Fruit fly (Drosophila melanogaster): ENCODE results near the gene Rsod.

Gene Rsod

dm6 chr3R:30134063-30135047 lies 36.7 kb downstream of the Rsod start, which contains the start of gene Tpi (continued):
- TF ChIP-seq NC2α (GFP tag; optimal IDR thresholded peaks at IDR 0.05), result no peak
- peak; percentile 59 for TF ChIP-seq slbo (GFP tag; IDR thresholded peaks at IDR 0.05)
- TF ChIP-seq tll (GFP tag; optimal IDR thresholded peaks at IDR 0.05), result no peak
- no peak for TF ChIP-seq Mad (GFP tag; optimal IDR thresholded peaks at IDR 0.05)
- no peak for TF ChIP-seq Adf1 (GFP tag; IDR thresholded peaks at IDR 0.05)
- TF ChIP-seq Gug (GFP tag; IDR thresholded peaks at IDR 0.05), result no peak
- no peak for TF ChIP-seq C15 (GFP tag; IDR thresholded peaks at IDR 0.05)
- TF ChIP-seq CG17568 (GFP tag; optimal IDR thresholded peaks at IDR 0.05), result no peak
- no peak for TF ChIP-seq CG8290 (GFP tag; optimal IDR thresholded peaks at IDR 0.05)
- TF ChIP-seq CG8290 (tag; optimal IDR thresholded peaks at IDR 0.05), result peak in 1 of 2 experiments; percentile 71
- no peak for TF ChIP-seq Dfd (GFP tag; optimal IDR thresholded peaks at IDR 0.05)
- peak; percentile 37; the same call in 1 of the 2 replicates for TF ChIP-seq NFAT (GFP tag; IDR thresholded peaks at IDR 0.05)
- no peak for TF ChIP-seq shn (GFP tag; optimal IDR thresholded peaks at IDR 0.05)
- no peak for TF ChIP-seq gcm2 (GFP tag; optimal IDR thresholded peaks at IDR 0.05)
- TF ChIP-seq gce (GFP tag; IDR thresholded peaks at IDR 0.05), result no peak
- no peak for TF ChIP-seq nerfin-2 (GFP tag; IDR thresholded peaks at IDR 0.05; ENCODE audit: partially characterized antibody)
- peak; percentile 21 for TF ChIP-seq fd3F (GFP tag; optimal IDR thresholded peaks at IDR 0.05)
- TF ChIP-seq kay (GFP tag; optimal IDR thresholded peaks at IDR 0.05), result no peak
- peak; percentile 62 for TF ChIP-seq zfh2 (GFP tag; optimal IDR thresholded peaks at IDR 0.05)
- peak; percentile 90 for TF ChIP-seq CG6654 (GFP tag; optimal IDR thresholded peaks at IDR 0.05)
- TF ChIP-seq tin (GFP tag; optimal IDR thresholded peaks at IDR 0.05), result no peak
- TF ChIP-seq vnd (GFP tag; IDR thresholded peaks at IDR 0.05; ENCODE audit: partially characterized antibody), result no peak
- no peak for TF ChIP-seq fd102C (GFP tag; optimal IDR thresholded peaks at IDR 0.05)
- no peak for TF ChIP-seq CG18476 (GFP tag; optimal IDR thresholded peaks at IDR 0.05)
- peak; percentile 41 for TF ChIP-seq Hsf (GFP tag; optimal IDR thresholded peaks at IDR 0.05)
- no peak for TF ChIP-seq twi (tag; optimal IDR thresholded peaks at IDR 0.05)
- TF ChIP-seq ci (GFP tag; IDR thresholded peaks at IDR 0.05), result peak; percentile 72; the same call in 2 of the 3 replicates
- TF ChIP-seq pzg (GFP tag; optimal IDR thresholded peaks at IDR 0.05), result peak; percentile 42
- no peak for TF ChIP-seq disco-r (GFP tag; optimal IDR thresholded peaks at IDR 0.05)
- TF ChIP-seq tx (GFP tag; optimal IDR thresholded peaks at IDR 0.05), result no peak
- TF ChIP-seq CG17328 (GFP tag; IDR thresholded peaks at IDR 0.05), result 0 out of 2 replicates have a peak, but pooled peaks have one; percentile 16
- no peak for TF ChIP-seq E2f1 (GFP tag; IDR thresholded peaks at IDR 0.05)
- peak; percentile 62 for TF ChIP-seq unpg (GFP tag; optimal IDR thresholded peaks at IDR 0.05)
- TF ChIP-seq CG3726 (GFP tag; IDR thresholded peaks at IDR 0.05), result no peak
- peak; percentile 31 for TF ChIP-seq CrebB (tag; optimal IDR thresholded peaks at IDR 0.05)
- TF ChIP-seq CG7987 (GFP tag; optimal IDR thresholded peaks at IDR 0.05), result no peak
- TF ChIP-seq sug (tag; optimal IDR thresholded peaks at IDR 0.05), result peak; percentile 43
- TF ChIP-seq maf-S (GFP tag; optimal IDR thresholded peaks at IDR 0.05), result no peak
- no peak for TF ChIP-seq CG7928 (GFP tag; optimal IDR thresholded peaks at IDR 0.05)
- no peak for TF ChIP-seq slou (GFP tag; optimal IDR thresholded peaks at IDR 0.05)
- TF ChIP-seq seq (GFP tag; IDR thresholded peaks at IDR 0.05), result no peak
- peak; percentile 52 for TF ChIP-seq sens (GFP tag)
- peak; percentile 46 for TF ChIP-seq CG12219 (GFP tag; optimal IDR thresholded peaks at IDR 0.05)
- no peak for TF ChIP-seq Blimp-1 (GFP tag; optimal IDR thresholded peaks at IDR 0.05)
- no peak for TF ChIP-seq CG1647 (GFP tag; optimal IDR thresholded peaks at IDR 0.05)
- TF ChIP-seq CG4854 (GFP tag; optimal IDR thresholded peaks at IDR 0.05), result no peak
- 0 out of 2 replicates have a peak, but pooled peaks have one; percentile 8 for TF ChIP-seq CkIIα-i1 (GFP tag; IDR thresholded peaks at IDR 0.05)
- TF ChIP-seq CG16815 (GFP tag; optimal IDR thresholded peaks at IDR 0.05), result no peak
- TF ChIP-seq aop (GFP tag; IDR thresholded peaks at IDR 0.05), result no peak

Data from whole organism, embryonic.